Fruit fly (Drosophila melanogaster) whole organism, embryonic: ENCODE data around the gene P5CDh2.

Source experiments
- Bteb2 ChIP-seq: fragments of 200-800 bp; sonication (Bioruptor generic); optimal IDR thresholded peaks from 2 replicates; lab custom pipeline; 2016; ENCODE audit warnings: missing biosample characterization, missing genetic modification characterization
- CG12236 ChIP-seq: fragments of 200-800 bp; sonication (Bioruptor generic); optimal IDR thresholded peaks from 2 replicates; lab custom pipeline; 2016; ENCODE audit warnings: missing biosample characterization, missing genetic modification characterization
- CG13296 ChIP-seq: fragments of 200-800 bp; sonication (Bioruptor generic); optimal IDR thresholded peaks from 3 replicates; lab custom pipeline; 2018; ENCODE audit warnings: missing biosample characterization, mild to moderate bottlenecking, missing genetic modification characterization
- CG13894 ChIP-seq: fragments of 200-800 bp; sonication (Bioruptor generic); optimal IDR thresholded peaks from 3 replicates; lab custom pipeline; 2018; ENCODE audit warnings: missing biosample characterization, mild to moderate bottlenecking, missing genetic modification characterization, moderate library complexity
- CG14710 ChIP-seq: fragments of 200-800 bp; sonication (Bioruptor generic); optimal IDR thresholded peaks from 3 replicates; lab custom pipeline; 2019; ENCODE audit warnings: missing biosample characterization, mild to moderate bottlenecking, missing genetic modification characterization, moderate library complexity
- CG15073 ChIP-seq: fragments of 200-800 bp; sonication (Bioruptor generic); optimal IDR thresholded peaks from 2 replicates; lab custom pipeline; 2016; ENCODE audit warnings: missing biosample characterization, missing genetic modification characterization
- CG15514 ChIP-seq: fragments of 200-800 bp; sonication (Bioruptor generic); optimal IDR thresholded peaks from 3 replicates; lab custom pipeline; 2017; ENCODE audit warnings: missing biosample characterization, missing genetic modification characterization, mild to moderate bottlenecking, moderate library complexity, missing genetic modification reagents
- CG15601 ChIP-seq: fragments of 200-800 bp; sonication (Bioruptor generic); optimal IDR thresholded peaks from 3 replicates; lab custom pipeline; 2019; ENCODE audit warnings: missing biosample characterization, mild to moderate bottlenecking, missing genetic modification characterization, moderate library complexity
- CG17829 ChIP-seq: fragments of 200-800 bp; optimal IDR thresholded peaks from 2 replicates; lab custom pipeline; 2019; ENCODE audit warnings: missing biosample characterization, mild to moderate bottlenecking, missing genetic modification characterization, moderate library complexity
- CG2120 ChIP-seq: fragments of 200-800 bp; sonication (Bioruptor generic); optimal IDR thresholded peaks from 3 replicates; lab custom pipeline; 2016; ENCODE audit warnings: missing biosample characterization, missing genetic modification characterization
- CG2889 ChIP-seq: fragments of 200-800 bp; sonication (Bioruptor generic); IDR thresholded peaks from 3 replicates; pipeline ENCODE4 v1.3.6; 2022; ENCODE audit warnings: missing biosample characterization, missing genetic modification characterization
- CG30403 ChIP-seq: fragments of 200-800 bp; sonication (Bioruptor generic); optimal IDR thresholded peaks from 3 replicates; lab custom pipeline; 2016; ENCODE audit warnings: missing biosample characterization, missing genetic modification characterization
- CG31441 ChIP-seq: fragments of 200-800 bp; sonication (Bioruptor generic); IDR thresholded peaks from 2 replicates; pipeline ENCODE4 v1.3.6; 2022; ENCODE audit warnings: missing biosample characterization, missing genetic modification characterization
- CG32772 ChIP-seq: fragments of 200-800 bp; sonication (Bioruptor generic); IDR thresholded peaks from 2 replicates; pipeline ENCODE4 v1.3.6; 2022; ENCODE audit warnings: missing biosample characterization, missing genetic modification characterization
- CG3281 ChIP-seq: fragments of 200-800 bp; sonication (Bioruptor generic); optimal IDR thresholded peaks from 3 replicates; lab custom pipeline; 2017; ENCODE audit warnings: missing biosample characterization, mild to moderate bottlenecking, missing genetic modification characterization
- CG5245 ChIP-seq: fragments of 200-800 bp; sonication (Bioruptor generic); optimal IDR thresholded peaks from 3 replicates; lab custom pipeline; 2016; ENCODE audit warnings: missing biosample characterization, missing genetic modification characterization
- CG6683 ChIP-seq: fragments of 200-800 bp; sonication (Bioruptor generic); optimal IDR thresholded peaks from 2 replicates; lab custom pipeline; 2017; ENCODE audit warnings: missing biosample characterization, mild to moderate bottlenecking, missing genetic modification characterization, missing genetic modification reagents
- CG6765 ChIP-seq: fragments of 200-800 bp; sonication (Bioruptor generic); optimal IDR thresholded peaks from 3 replicates; lab custom pipeline; 2017; ENCODE audit warnings: missing biosample characterization, mild to moderate bottlenecking, missing genetic modification characterization
- CG7745 ChIP-seq: fragments of 200-800 bp; sonication (Bioruptor generic); optimal IDR thresholded peaks from 2 replicates; lab custom pipeline; 2018; ENCODE audit warnings: missing biosample characterization, mild to moderate bottlenecking, missing genetic modification characterization, moderate library complexity
- D19A ChIP-seq: fragments of 200-800 bp; optimal IDR thresholded peaks from 3 replicates; lab custom pipeline; 2019; ENCODE audit warnings: missing biosample characterization, mild to moderate bottlenecking, missing genetic modification characterization, moderate library complexity
- Dad ChIP-seq: fragments of 200-800 bp; sonication (Bioruptor generic); optimal IDR thresholded peaks from 3 replicates; lab custom pipeline; 2016; ENCODE audit warnings: missing biosample characterization, missing genetic modification characterization
- Med ChIP-seq: fragments of 200-800 bp; sonication (Bioruptor generic); peaks from one replicate; lab custom pipeline; 2016; ENCODE audit warnings: missing biosample characterization, missing genetic modification characterization, mild to moderate bottlenecking, inconsistent platforms, moderate library complexity
- NFAT ChIP-seq: fragments of 200-800 bp; sonication (Bioruptor generic); IDR thresholded peaks from 2 replicates; pipeline ENCODE4 v1.3.6; 2022; ENCODE audit warnings: missing biosample characterization, missing genetic modification characterization
- Nf-YC ChIP-seq: fragments of 200-800 bp; optimal IDR thresholded peaks from 3 replicates; lab custom pipeline; 2019; ENCODE audit warnings: missing biosample characterization, mild to moderate bottlenecking, missing genetic modification characterization, moderate library complexity
- Sin3A ChIP-seq: fragments of >200 bp; optimal IDR thresholded peaks from 2 replicates; lab custom pipeline; 2018
- ac ChIP-seq: fragments of 200-800 bp; sonication (Bioruptor generic); optimal IDR thresholded peaks from 3 replicates; lab custom pipeline; 2017; ENCODE audit warnings: missing biosample characterization, mild to moderate bottlenecking, missing genetic modification characterization
- al ChIP-seq: fragments of 200-800 bp; sonication (Bioruptor generic); IDR thresholded peaks from 2 replicates; pipeline ENCODE4 v1.3.6; 2022; ENCODE audit warnings: missing biosample characterization, missing genetic modification characterization
- ato ChIP-seq: fragments of 200-800 bp; sonication (Bioruptor generic); IDR thresholded peaks from 2 replicates; pipeline ENCODE4 v1.3.6; 2022; ENCODE audit warnings: missing biosample characterization, missing genetic modification characterization; ENCODE audit not compliant: partially characterized antibody
- bcd ChIP-seq: fragments of 200-800 bp; sonication (Bioruptor generic); optimal IDR thresholded peaks from 2 replicates; lab custom pipeline; 2017; ENCODE audit warnings: missing biosample characterization, mild to moderate bottlenecking, missing genetic modification characterization
- chinmo ChIP-seq: fragments of 200-800 bp; sonication (Bioruptor generic); IDR thresholded peaks from 4 replicates; pipeline ENCODE4 v1.3.6; 2022; ENCODE audit warnings: missing biosample characterization, missing genetic modification characterization; ENCODE audit not compliant: partially characterized antibody
- ci ChIP-seq: fragments of 200-800 bp; sonication (Bioruptor generic); IDR thresholded peaks from 3 replicates; pipeline ENCODE4 v1.3.6; 2022; ENCODE audit warnings: missing biosample characterization, missing genetic modification characterization
- dm ChIP-seq: fragments of 200-800 bp; sonication (Bioruptor generic); optimal IDR thresholded peaks from 3 replicates; lab custom pipeline; 2016; ENCODE audit warnings: missing biosample characterization, missing genetic modification characterization
- fd64A ChIP-seq: fragments of 200-800 bp; sonication (Bioruptor generic); optimal IDR thresholded peaks from 3 replicates; lab custom pipeline; 2018; ENCODE audit warnings: missing biosample characterization, mild to moderate bottlenecking, missing genetic modification characterization
- fd96Cb ChIP-seq: fragments of 200-800 bp; sonication (Bioruptor generic); optimal IDR thresholded peaks from 2 replicates; lab custom pipeline; 2018; ENCODE audit warnings: missing biosample characterization, mild to moderate bottlenecking, missing genetic modification characterization, moderate library complexity
- fru ChIP-seq: fragments of >200 bp; optimal IDR thresholded peaks from 2 replicates; lab custom pipeline; 2017
- gro ChIP-seq: fragments of 200-800 bp; sonication (Bioruptor generic); optimal IDR thresholded peaks from 2 replicates; lab custom pipeline; 2016; ENCODE audit warnings: missing biosample characterization, missing genetic modification characterization
- ham ChIP-seq: fragments of 200-800 bp; sonication (Bioruptor generic); IDR thresholded peaks from 2 replicates; pipeline ENCODE4 v1.3.6; 2022; ENCODE audit warnings: missing biosample characterization, missing genetic modification characterization
- hbn ChIP-seq: fragments of 200-800 bp; sonication (Bioruptor generic); IDR thresholded peaks from 2 replicates; pipeline ENCODE4 v1.3.6; 2022; ENCODE audit warnings: missing biosample characterization, missing genetic modification characterization; ENCODE audit not compliant: partially characterized antibody
- jumu ChIP-seq: fragments of 200-800 bp; sonication (Bioruptor generic); optimal IDR thresholded peaks from 3 replicates; lab custom pipeline; 2016; ENCODE audit warnings: missing biosample characterization, missing genetic modification characterization
- kni ChIP-seq: fragments of 200-800 bp; sonication (Bioruptor generic); optimal IDR thresholded peaks from 3 replicates; lab custom pipeline; 2017; ENCODE audit warnings: mild to moderate bottlenecking, missing biosample characterization, missing genetic modification reagents, missing genetic modification characterization
- maf-S ChIP-seq: fragments of 200-800 bp; sonication (Bioruptor generic); optimal IDR thresholded peaks from 2 replicates; lab custom pipeline; 2016; ENCODE audit warnings: missing biosample characterization, missing genetic modification characterization
- mld ChIP-seq: fragments of 200-800 bp; sonication (Bioruptor generic); IDR thresholded peaks from 3 replicates; pipeline ENCODE4 v1.3.6; 2022; ENCODE audit warnings: missing biosample characterization, missing genetic modification characterization; ENCODE audit not compliant: partially characterized antibody
- phol ChIP-seq: fragments of 200-800 bp; sonication (Bioruptor generic); optimal IDR thresholded peaks from 3 replicates; lab custom pipeline; 2018; ENCODE audit warnings: missing biosample characterization, mild to moderate bottlenecking, missing genetic modification characterization, moderate library complexity
- repo ChIP-seq: fragments of 200-800 bp; sonication (Bioruptor generic); optimal IDR thresholded peaks from 2 replicates; lab custom pipeline; 2016; ENCODE audit warnings: missing biosample characterization, missing genetic modification characterization
- run ChIP-seq: fragments of 200-800 bp; sonication (Bioruptor generic); optimal IDR thresholded peaks from 3 replicates; lab custom pipeline; 2018; ENCODE audit warnings: missing biosample characterization, mild to moderate bottlenecking, missing genetic modification characterization
- sd ChIP-seq: fragments of 200-800 bp; sonication (Bioruptor generic); optimal IDR thresholded peaks from 3 replicates; lab custom pipeline; 2018; ENCODE audit warnings: missing biosample characterization, mild to moderate bottlenecking, missing genetic modification characterization, moderate library complexity
- sens ChIP-seq: fragments of 200-800 bp; sonication (Bioruptor generic); peaks from one replicate; lab custom pipeline; 2016; ENCODE audit warnings: missing biosample characterization, missing genetic modification characterization
- sens-2 ChIP-seq: fragments of 200-800 bp; sonication (Bioruptor generic); IDR thresholded peaks from 2 replicates; pipeline ENCODE4 v1.3.6; 2022; ENCODE audit warnings: missing biosample characterization, missing genetic modification characterization
- seq ChIP-seq: fragments of 200-800 bp; sonication (Bioruptor generic); IDR thresholded peaks from 2 replicates; pipeline ENCODE4 v1.3.6; 2022; ENCODE audit warnings: missing biosample characterization, missing genetic modification characterization
- so ChIP-seq: fragments of 200-800 bp; sonication (Bioruptor generic); IDR thresholded peaks from 3 replicates; pipeline ENCODE4 v1.3.6; 2022; ENCODE audit warnings: missing biosample characterization, missing genetic modification characterization
- vfl ChIP-seq: fragments of 200-800 bp; sonication (Bioruptor generic); optimal IDR thresholded peaks from 2 replicates; lab custom pipeline; 2016; ENCODE audit warnings: missing biosample characterization, missing genetic modification characterization
- yki ChIP-seq: fragments of >200 bp; optimal IDR thresholded peaks from 3 replicates; lab custom pipeline; 2018

The P5CDh2 gene

dm6 chr3R:21828785-21829486 is 48.8 kb upstream of the P5CDh2 start (continued):
- TF ChIP-seq CG6765 (GFP tag; lab: Kevin White, UChicago) = no peak
- peak; percentile 56 for TF ChIP-seq CG7745
- TF ChIP-seq CG15073 (GFP tag; lab: Kevin White, UChicago) = no peak
- TF ChIP-seq CG31441 = peak; percentile 86
- peak; percentile 89 for TF ChIP-seq phol (tag; lab: Kevin White, UChicago)
- TF ChIP-seq CG12236 (GFP tag; lab: Kevin White, UChicago) = no peak
- TF ChIP-seq dm (GFP tag; lab: Kevin White, UChicago) = no peak
- TF ChIP-seq CG5245 (GFP tag; lab: Kevin White, UChicago) = peak; percentile 14
- no peak for TF ChIP-seq Dad (GFP tag; lab: Kevin White, UChicago)
- TF ChIP-seq repo (GFP tag; lab: Kevin White, UChicago) = no peak
- no peak for TF ChIP-seq yki (lab: Kevin White, UChicago)
- no peak for TF ChIP-seq al (GFP tag; lab: Robert Waterston, UW)
- TF ChIP-seq fd64A (GFP tag; lab: Kevin White, UChicago) = no peak
- peak; percentile 50 for TF ChIP-seq ac (GFP tag; lab: Kevin White, UChicago)
- TF ChIP-seq ato (GFP tag; lab: Robert Waterston, UW) = no peak
- no peak for TF ChIP-seq Med
- no peak for TF ChIP-seq CG2120
- no peak for TF ChIP-seq CG2889 (GFP tag; lab: Robert Waterston, UW)
- no peak for TF ChIP-seq jumu
- TF ChIP-seq run (tag; lab: Kevin White, UChicago) = peak; percentile 13
- TF ChIP-seq CG6683 (GFP tag; lab: Kevin White, UChicago) = no peak
- no peak for TF ChIP-seq gro (GFP tag; lab: Kevin White, UChicago)
- no peak for TF ChIP-seq Nf-YC (tag; lab: Kevin White, UChicago)
- no peak for TF ChIP-seq maf-S (GFP tag; lab: Kevin White, UChicago)
- peak; percentile 59 for TF ChIP-seq bcd
- peak; percentile 66 for TF ChIP-seq D19A (tag; lab: Kevin White, UChicago)
- no peak for TF ChIP-seq CG3281 (GFP tag; lab: Kevin White, UChicago)
- no peak for TF ChIP-seq CG13894
- TF ChIP-seq CG15601 = peak; percentile 93
- no peak for TF ChIP-seq hbn (GFP tag; lab: Robert Waterston, UW)
- peak; percentile 73; the same call in 2 of the 3 replicates for TF ChIP-seq ci
- no peak for TF ChIP-seq CG15514 (GFP tag; lab: Kevin White, UChicago)
- TF ChIP-seq CG32772 (GFP tag; lab: Robert Waterston, UW) = peak; percentile 52
- no peak for TF ChIP-seq vfl
- TF ChIP-seq fd96Cb = peak; percentile 84
- TF ChIP-seq sens (GFP tag; lab: Kevin White, UChicago) = peak; percentile 88
- TF ChIP-seq CG17829 (tag; lab: Kevin White, UChicago) = peak; percentile 94
- TF ChIP-seq mld (GFP tag; lab: Robert Waterston, UW) = no peak
- TF ChIP-seq sens-2 (GFP tag; lab: Robert Waterston, UW) = no peak
- TF ChIP-seq NFAT (GFP tag; lab: Robert Waterston, UW) = no peak
- TF ChIP-seq seq = no peak
- TF ChIP-seq CG13296 = no peak
- TF ChIP-seq sd (tag; lab: Kevin White, UChicago) = no peak
- TF ChIP-seq CG14710 (tag; lab: Kevin White, UChicago) = peak; percentile 93
- TF ChIP-seq fru (lab: Kevin White, UChicago) = no peak
- no peak for TF ChIP-seq Bteb2 (GFP tag; lab: Kevin White, UChicago)
- peak; percentile 43; the same call in 1 of the 3 replicates for TF ChIP-seq so
- peak; percentile 45 for TF ChIP-seq kni
- no peak for TF ChIP-seq ham
- peak; percentile 71 for TF ChIP-seq CG30403 (GFP tag; lab: Kevin White, UChicago)
- no peak for TF ChIP-seq Sin3A (lab: Kevin White, UChicago)
- no peak for TF ChIP-seq chinmo (GFP tag; lab: Robert Waterston, UW)
